Fruit fly (Drosophila melanogaster) whole organism, embryonic: ENCODE data around the gene CG31800.

Source experiments
- CG11085 ChIP-seq: fragments of 200-800 bp; sonication (Bioruptor generic); IDR thresholded peaks from 2 replicates; pipeline ENCODE4 v1.3.6; 2022; ENCODE audit warnings: missing biosample characterization, missing genetic modification characterization
- CG11695 ChIP-seq: fragments of 200-800 bp; sonication (Bioruptor generic); IDR thresholded peaks from 3 replicates; pipeline ENCODE4 v1.3.6; 2022; ENCODE audit warnings: missing biosample characterization, missing genetic modification characterization
- CG11723 ChIP-seq: fragments of 200-800 bp; sonication (Bioruptor generic); optimal IDR thresholded peaks from 2 replicates; lab custom pipeline; 2017; ENCODE audit warnings: missing biosample characterization, mild to moderate bottlenecking, missing genetic modification characterization
- CG13123 ChIP-seq: fragments of 200-800 bp; sonication (Bioruptor generic); optimal IDR thresholded peaks from 2 replicates; lab custom pipeline; 2016; ENCODE audit warnings: missing biosample characterization, missing genetic modification characterization
- CG14014 ChIP-seq: fragments of 200-800 bp; sonication (Bioruptor generic); IDR thresholded peaks from 2 replicates; pipeline ENCODE4 v1.3.6; 2022; ENCODE audit warnings: missing biosample characterization, missing genetic modification characterization
- CG15269 ChIP-seq: fragments of 200-800 bp; sonication (Bioruptor generic); optimal IDR thresholded peaks from 2 replicates; lab custom pipeline; 2018; ENCODE audit warnings: missing biosample characterization, mild to moderate bottlenecking, missing genetic modification characterization, moderate library complexity
- CG17328 ChIP-seq: fragments of 200-800 bp; sonication (Bioruptor generic); IDR thresholded peaks from 2 replicates; pipeline ENCODE4 v1.3.6; 2022; ENCODE audit warnings: missing biosample characterization, missing genetic modification characterization
- CG17802 ChIP-seq: fragments of 200-800 bp; sonication (Bioruptor generic); optimal IDR thresholded peaks from 2 replicates; lab custom pipeline; 2018; ENCODE audit warnings: missing biosample characterization, mild to moderate bottlenecking, missing genetic modification characterization, moderate library complexity
- CG31441 ChIP-seq: fragments of 200-800 bp; sonication (Bioruptor generic); IDR thresholded peaks from 2 replicates; pipeline ENCODE4 v1.3.6; 2022; ENCODE audit warnings: missing biosample characterization, missing genetic modification characterization
- CG34422 ChIP-seq: fragments of 200-800 bp; sonication (Bioruptor generic); IDR thresholded peaks from 3 replicates; pipeline ENCODE4 v1.3.6; 2022; ENCODE audit warnings: missing biosample characterization, missing genetic modification characterization
- CG43689 ChIP-seq: fragments of 200-800 bp; sonication (Bioruptor generic); IDR thresholded peaks from 2 replicates; pipeline ENCODE4 v1.3.6; 2022; ENCODE audit warnings: missing biosample characterization, missing genetic modification characterization
- CG4404 ChIP-seq: fragments of 200-800 bp; sonication (Bioruptor generic); IDR thresholded peaks from 2 replicates; pipeline ENCODE4 v1.3.6; 2022; ENCODE audit warnings: missing biosample characterization, missing genetic modification characterization
- CG6791 ChIP-seq: fragments of 200-800 bp; sonication (Bioruptor generic); IDR thresholded peaks from 3 replicates; pipeline ENCODE4 v1.3.6; 2022; ENCODE audit warnings: missing biosample characterization, missing genetic modification characterization; ENCODE audit not compliant: partially characterized antibody
- CG7928 ChIP-seq: fragments of 200-800 bp; sonication (Bioruptor generic); optimal IDR thresholded peaks from 2 replicates; lab custom pipeline; 2017; ENCODE audit warnings: missing biosample characterization, mild to moderate bottlenecking, missing genetic modification characterization
- CG8281 ChIP-seq: fragments of 200-800 bp; sonication (Bioruptor generic); optimal IDR thresholded peaks from 2 replicates; lab custom pipeline; 2018; ENCODE audit warnings: missing biosample characterization, mild to moderate bottlenecking, missing genetic modification characterization, moderate library complexity
- CG9817 ChIP-seq: fragments of 200-800 bp; sonication (Bioruptor generic); optimal IDR thresholded peaks from 2 replicates; lab custom pipeline; 2018; ENCODE audit warnings: missing biosample characterization, mild to moderate bottlenecking, missing genetic modification characterization, moderate library complexity
- Dip2 ChIP-seq: fragments of 200-800 bp; sonication (Bioruptor generic); IDR thresholded peaks from 2 replicates; pipeline ENCODE4 v1.3.6; 2022; ENCODE audit warnings: missing biosample characterization, missing genetic modification characterization
- ERR ChIP-seq: fragments of 200-800 bp; sonication (Bioruptor generic); optimal IDR thresholded peaks from 2 replicates; lab custom pipeline; 2016; ENCODE audit warnings: missing biosample characterization, missing genetic modification characterization
- Fer2 ChIP-seq: fragments of 200-800 bp; sonication (Bioruptor generic); optimal IDR thresholded peaks from 2 replicates; lab custom pipeline; 2018; ENCODE audit warnings: missing biosample characterization, mild to moderate bottlenecking, missing genetic modification characterization, moderate library complexity
- GATAe ChIP-seq: fragments of 200-800 bp; sonication (Bioruptor generic); conservative IDR thresholded peaks from 2 replicates; pipeline ENCODE4 v1.3.6; 2022; ENCODE audit warnings: missing biosample characterization, missing genetic modification characterization
- HmgZ ChIP-seq: fragments of 200-800 bp; sonication (Bioruptor generic); optimal IDR thresholded peaks from 2 replicates; lab custom pipeline; 2018; ENCODE audit warnings: missing biosample characterization, mild to moderate bottlenecking, missing genetic modification characterization
- Hr78 ChIP-seq, 2 experiments: fragments of 200-800 bp in 1 of 2; fragments of >200 bp in 1 of 2; sonication (Bioruptor generic) in 1 of 2; optimal IDR thresholded peaks; 2 replicates each; lab custom pipeline; 2017 to 2019; ENCODE audit warnings: missing biosample characterization in 2 of 2, missing genetic modification characterization in 2 of 2, mild to moderate bottlenecking in 1 of 2, moderate library complexity in 1 of 2
- Lim3 ChIP-seq: fragments of 200-800 bp; sonication (Bioruptor generic); IDR thresholded peaks from 2 replicates; pipeline ENCODE4 v1.3.6; 2022; ENCODE audit warnings: missing biosample characterization, missing genetic modification characterization
- MBD-R2 ChIP-seq: fragments of 200-800 bp; sonication (Bioruptor generic); IDR thresholded peaks from 2 replicates; pipeline ENCODE4 v1.3.6; 2022; ENCODE audit warnings: missing biosample characterization, missing genetic modification characterization
- Ssrp ChIP-seq: fragments of 200-800 bp; sonication (Bioruptor generic); optimal IDR thresholded peaks from 2 replicates; lab custom pipeline; 2018; ENCODE audit warnings: missing biosample characterization, mild to moderate bottlenecking, missing genetic modification characterization, moderate library complexity
- Stat92E ChIP-seq, 3 experiments: fragments of >200 bp in 2 of 3; fragments of 200-800 bp in 1 of 3; sonication (Bioruptor generic) in 1 of 3; optimal IDR thresholded peaks; 2 replicates each; lab custom pipeline; 2017 to 2019; ENCODE audit warnings: missing biosample characterization in 3 of 3, missing genetic modification characterization in 3 of 3, mild to moderate bottlenecking in 1 of 3, moderate library complexity in 1 of 3
- ab ChIP-seq: fragments of 200-800 bp; sonication (Bioruptor generic); optimal IDR thresholded peaks from 2 replicates; lab custom pipeline; 2016; ENCODE audit warnings: missing biosample characterization, missing genetic modification characterization
- ato ChIP-seq: fragments of 200-800 bp; sonication (Bioruptor generic); IDR thresholded peaks from 2 replicates; pipeline ENCODE4 v1.3.6; 2022; ENCODE audit warnings: missing biosample characterization, missing genetic modification characterization; ENCODE audit not compliant: partially characterized antibody
- croc ChIP-seq: fragments of 200-800 bp; sonication (Bioruptor generic); conservative IDR thresholded peaks from 3 replicates; pipeline ENCODE4 v1.3.6; 2022; ENCODE audit warnings: missing biosample characterization, missing genetic modification characterization
- cwo ChIP-seq: fragments of 200-800 bp; sonication (Bioruptor generic); optimal IDR thresholded peaks from 3 replicates; lab custom pipeline; 2017; ENCODE audit warnings: missing biosample characterization, missing genetic modification characterization, mild to moderate bottlenecking, moderate library complexity, missing genetic modification reagents
- dimm ChIP-seq: fragments of 200-800 bp; sonication (Bioruptor generic); IDR thresholded peaks from 2 replicates; pipeline ENCODE4 v1.3.6; 2022; ENCODE audit warnings: missing biosample characterization, missing genetic modification characterization
- eve ChIP-seq, 2 experiments: fragments of >200 bp; optimal IDR thresholded peaks; 2 replicates each; lab custom pipeline; 2017; ENCODE audit warnings: missing biosample characterization in 2 of 2, missing genetic modification characterization in 2 of 2
- gfzf ChIP-seq: fragments of 200-800 bp; sonication (Bioruptor generic); optimal IDR thresholded peaks from 2 replicates; lab custom pipeline; 2016; ENCODE audit warnings: missing biosample characterization, mild to moderate bottlenecking, missing genetic modification characterization, moderate library complexity
- gsb-n ChIP-seq: fragments of 200-800 bp; sonication (Bioruptor generic); optimal IDR thresholded peaks from 3 replicates; lab custom pipeline; 2018; ENCODE audit warnings: missing biosample characterization, mild to moderate bottlenecking, missing genetic modification characterization
- h ChIP-seq: fragments of >200 bp; optimal IDR thresholded peaks from 2 replicates; lab custom pipeline; 2017
- hb ChIP-seq: fragments of 200-800 bp; sonication (Bioruptor generic); IDR thresholded peaks from 3 replicates; pipeline ENCODE4 v1.3.6; 2022; ENCODE audit warnings: missing biosample characterization, missing genetic modification characterization; ENCODE audit not compliant: partially characterized antibody
- hkb ChIP-seq, 2 experiments: fragments of 200-800 bp in 1 of 2; fragments of >200 bp in 1 of 2; sonication (Bioruptor generic) in 1 of 2; IDR thresholded peaks in 1 of 2; optimal IDR thresholded peaks in 1 of 2; 2 replicates each; pipeline versions ENCODE4 v1.3.6 to Lab custom; 2017 to 2022; ENCODE audit warnings: missing biosample characterization in 1 of 2, missing genetic modification characterization in 1 of 2
- kah ChIP-seq: fragments of 200-800 bp; sonication (Bioruptor generic); optimal IDR thresholded peaks from 2 replicates; lab custom pipeline; 2018; ENCODE audit warnings: missing biosample characterization, mild to moderate bottlenecking, missing genetic modification characterization
- luna ChIP-seq: fragments of 200-800 bp; sonication (Bioruptor generic); optimal IDR thresholded peaks from 2 replicates; lab custom pipeline; 2016; ENCODE audit warnings: missing biosample characterization, missing genetic modification characterization
- nerfin-2 ChIP-seq: fragments of 200-800 bp; sonication (Bioruptor generic); IDR thresholded peaks from 2 replicates; pipeline ENCODE4 v1.3.6; 2022; ENCODE audit warnings: missing biosample characterization, missing genetic modification characterization; ENCODE audit not compliant: partially characterized antibody
- nmo ChIP-seq: fragments of 200-800 bp; sonication (Bioruptor generic); optimal IDR thresholded peaks from 2 replicates; lab custom pipeline; 2018; ENCODE audit warnings: missing biosample characterization, mild to moderate bottlenecking, missing genetic modification characterization, moderate library complexity
- phol ChIP-seq: fragments of 200-800 bp; sonication (Bioruptor generic); optimal IDR thresholded peaks from 3 replicates; lab custom pipeline; 2018; ENCODE audit warnings: missing biosample characterization, mild to moderate bottlenecking, missing genetic modification characterization, moderate library complexity
- rib ChIP-seq: fragments of 200-800 bp; sonication (Bioruptor generic); IDR thresholded peaks from 2 replicates; pipeline ENCODE4 v1.3.6; 2022; ENCODE audit warnings: missing biosample characterization, missing genetic modification characterization
- ro ChIP-seq: fragments of 200-800 bp; sonication (Bioruptor generic); IDR thresholded peaks from 2 replicates; pipeline ENCODE4 v1.3.6; 2022; ENCODE audit warnings: missing biosample characterization, missing genetic modification characterization
- sd ChIP-seq: fragments of 200-800 bp; sonication (Bioruptor generic); optimal IDR thresholded peaks from 3 replicates; lab custom pipeline; 2018; ENCODE audit warnings: missing biosample characterization, mild to moderate bottlenecking, missing genetic modification characterization, moderate library complexity
- slou ChIP-seq: fragments of 200-800 bp; sonication (Bioruptor generic); optimal IDR thresholded peaks from 3 replicates; lab custom pipeline; 2016; ENCODE audit warnings: missing biosample characterization, missing genetic modification characterization
- tll ChIP-seq, 2 experiments: fragments of 200-800 bp in 1 of 2; fragments of >200 bp in 1 of 2; sonication (Bioruptor generic) in 1 of 2; optimal IDR thresholded peaks; 2 replicates each; lab custom pipeline; 2017 to 2019; ENCODE audit warnings: missing biosample characterization in 2 of 2, missing genetic modification characterization in 2 of 2, mild to moderate bottlenecking in 1 of 2, moderate library complexity in 1 of 2
- ttk ChIP-seq: fragments of 200-800 bp; sonication (Bioruptor generic); IDR thresholded peaks from 2 replicates; pipeline ENCODE4 v2.1.2; 2022; ENCODE audit warnings: missing biosample characterization, missing genetic modification characterization
- zen ChIP-seq: fragments of 200-800 bp; sonication (Bioruptor generic); optimal IDR thresholded peaks from 3 replicates; lab custom pipeline; 2018; ENCODE audit warnings: missing biosample characterization, mild to moderate bottlenecking, missing genetic modification characterization, moderate library complexity

CG31800 gene

dm6 chr2L:19009130-19009529 is 25.2 kb downstream of the CG31800 start, which contains the start of gene RpL30 (continued):
- TF ChIP-seq kah (GFP tag; lab: Kevin White, UChicago) (peak; percentile 88), CG7928 (GFP tag; lab: Kevin White, UChicago) (peak; percentile 75), croc (GFP tag; lab: Robert Waterston, UW) (peak; percentile 66; the same call in 2 of the 3 replicates), gsb-n (tag; lab: Kevin White, UChicago) (peak; percentile 91), luna (GFP tag; lab: Kevin White, UChicago) (peak; percentile 93), CG13123 (GFP tag; lab: Kevin White, UChicago) (peak; percentile 82), dimm (GFP tag; lab: Robert Waterston, UW) (peak; percentile 50; the same call in 1 of the 2 replicates), Stat92E (GFP tag; optimal IDR thresholded peaks at IDR 0.05; lab: Kevin White, UChicago) (peak in 1 of 3 experiments; percentile 90), hkb (optimal IDR thresholded peaks at IDR 0.05; lab: Kevin White, UChicago) (peak; percentile 63), hkb (GFP tag; IDR thresholded peaks at IDR 0.05; lab: Robert Waterston, UW) (peak; percentile 93), Dip2 (GFP tag; lab: Robert Waterston, UW) (no peak), CG11085 (peak; percentile 73; the same call in 1 of the 2 replicates), MBD-R2 (GFP tag; lab: Robert Waterston, UW) (peak; percentile 77), hb (GFP tag; lab: Robert Waterston, UW) (no peak), cwo (peak; percentile 79), CG31441 (peak; percentile 90), CG11723 (peak; percentile 89), Lim3 (GFP tag; lab: Robert Waterston, UW) (no peak), phol (tag; lab: Kevin White, UChicago) (peak; percentile 91), ERR (GFP tag; lab: Kevin White, UChicago) (peak; percentile 80), CG6791 (GFP tag; lab: Robert Waterston, UW) (peak; percentile 64), ro (GFP tag; lab: Robert Waterston, UW) (peak; percentile 44; the same call in 1 of the 2 replicates), HmgZ (tag; lab: Kevin White, UChicago) (peak; percentile 97), slou (GFP tag; lab: Kevin White, UChicago) (peak; percentile 77), rib (GFP tag; lab: Robert Waterston, UW) (peak; percentile 76), CG11695 (GFP tag; lab: Robert Waterston, UW) (peak; percentile 85), eve (GFP tag; optimal IDR thresholded peaks at IDR 0.05; lab: Kevin White, UChicago) (no peak), CG8281 (tag; lab: Kevin White, UChicago) (peak; percentile 61), gfzf (GFP tag; lab: Kevin White, UChicago) (peak; percentile 100), CG17328 (GFP tag; lab: Robert Waterston, UW) (peak; percentile 92), nmo (GFP tag; lab: Kevin White, UChicago) (peak; percentile 88), ab (GFP tag; lab: Kevin White, UChicago) (peak; percentile 35), tll (GFP tag; optimal IDR thresholded peaks at IDR 0.05; lab: Kevin White, UChicago) (peak in 1 of 2 experiments; percentile 23), nerfin-2 (GFP tag; lab: Robert Waterston, UW) (no peak), CG9817 (tag; lab: Kevin White, UChicago) (peak; percentile 80), CG43689 (GFP tag; lab: Robert Waterston, UW) (peak; percentile 55; the same call in 1 of the 2 replicates), Ssrp (peak; percentile 21), CG34422 (GFP tag; lab: Robert Waterston, UW) (peak; percentile 90), CG15269 (tag; lab: Kevin White, UChicago) (peak; percentile 79), CG17802 (tag; lab: Kevin White, UChicago) (peak; percentile 62), ttk (peak; percentile 74), CG14014 (GFP tag; lab: Robert Waterston, UW) (peak; percentile 90), h (lab: Kevin White, UChicago) (no peak), GATAe (GFP tag; lab: Robert Waterston, UW) (peak; percentile 68; the same call in 1 of the 2 replicates), ato (GFP tag; lab: Robert Waterston, UW) (peak; percentile 40; the same call in 1 of the 2 replicates), CG4404 (GFP tag; lab: Robert Waterston, UW) (peak; percentile 52; the same call in 1 of the 2 replicates), zen (tag; lab: Kevin White, UChicago) (peak; percentile 87), Hr78 (GFP tag; optimal IDR thresholded peaks at IDR 0.05; lab: Kevin White, UChicago) (no peak), Fer2 (tag; lab: Kevin White, UChicago) (peak; percentile 68), sd (tag; lab: Kevin White, UChicago) (peak; percentile 88)
